Fruit fly (Drosophila melanogaster) whole organism, embryonic: ENCODE data around the gene Cad88C.

ENCODE experiments used
- Awh ChIP-seq: fragments of 200-800 bp; sonication (Bioruptor generic); IDR thresholded peaks from 2 replicates; pipeline ENCODE4, ENCODE4 v1.3.6; 2022; ENCODE audit warnings: missing biosample characterization, missing genetic modification characterization
- B-H1 ChIP-seq: fragments of 200-800 bp; sonication (Bioruptor generic); IDR thresholded peaks from 3 replicates; pipeline ENCODE4 v1.3.6; 2022; ENCODE audit warnings: missing biosample characterization, missing genetic modification characterization
- CG14860 ChIP-seq: fragments of 200-800 bp; sonication (Bioruptor generic); IDR thresholded peaks from 3 replicates; pipeline ENCODE4 v1.3.6; 2022; ENCODE audit warnings: missing biosample characterization, missing genetic modification characterization; ENCODE audit not compliant: partially characterized antibody
- CG15011 ChIP-seq: fragments of 200-800 bp; sonication (Bioruptor generic); optimal IDR thresholded peaks from 3 replicates; lab custom pipeline; 2018; ENCODE audit warnings: missing biosample characterization, mild to moderate bottlenecking, missing genetic modification characterization
- CG15514 ChIP-seq: fragments of 200-800 bp; sonication (Bioruptor generic); optimal IDR thresholded peaks from 3 replicates; lab custom pipeline; 2017; ENCODE audit warnings: missing biosample characterization, missing genetic modification characterization, mild to moderate bottlenecking, moderate library complexity, missing genetic modification reagents
- CG16863 ChIP-seq: fragments of 200-800 bp; sonication (Bioruptor generic); optimal IDR thresholded peaks from 3 replicates; lab custom pipeline; 2016; ENCODE audit warnings: missing biosample characterization, missing genetic modification characterization
- CG17612 ChIP-seq: fragments of 200-800 bp; sonication (Bioruptor generic); IDR thresholded peaks from 2 replicates; pipeline ENCODE4 v1.3.6; 2022; ENCODE audit warnings: missing biosample characterization, missing genetic modification characterization
- CG1832 ChIP-seq: fragments of 200-800 bp; sonication (Bioruptor generic); optimal IDR thresholded peaks from 2 replicates; lab custom pipeline; 2017; ENCODE audit warnings: missing biosample characterization, mild to moderate bottlenecking, missing genetic modification characterization, inconsistent platforms
- CG30020 ChIP-seq: fragments of 200-800 bp; optimal IDR thresholded peaks from 2 replicates; lab custom pipeline; 2019; ENCODE audit warnings: missing biosample characterization, mild to moderate bottlenecking, missing genetic modification characterization, moderate library complexity
- CG31224 ChIP-seq: fragments of 200-800 bp; sonication (Bioruptor generic); IDR thresholded peaks from 2 replicates; pipeline ENCODE4 v1.3.6; 2022; ENCODE audit warnings: missing biosample characterization, missing genetic modification characterization
- CG3847 ChIP-seq: fragments of 200-800 bp; sonication (Bioruptor generic); IDR thresholded peaks from 2 replicates; pipeline ENCODE4 v1.3.6; 2022; ENCODE audit warnings: missing biosample characterization, missing genetic modification characterization
- CG3995 ChIP-seq: fragments of 200-800 bp; sonication (Bioruptor generic); optimal IDR thresholded peaks from 3 replicates; lab custom pipeline; 2016; ENCODE audit warnings: missing biosample characterization, missing genetic modification characterization
- CG4617 ChIP-seq: fragments of 200-800 bp; sonication (Bioruptor generic); optimal IDR thresholded peaks from 3 replicates; lab custom pipeline; 2016; ENCODE audit warnings: missing biosample characterization, missing genetic modification characterization, borderline replicate concordance
- CG6272 ChIP-seq: fragments of 200-800 bp; sonication (Bioruptor generic); IDR thresholded peaks from 2 replicates; pipeline ENCODE4 v1.3.6; 2022; ENCODE audit warnings: missing biosample characterization, missing genetic modification characterization
- CG7357 ChIP-seq: fragments of 200-800 bp; sonication (Bioruptor generic); IDR thresholded peaks from 3 replicates; pipeline ENCODE4 v1.3.6; 2022; ENCODE audit warnings: missing biosample characterization, missing genetic modification characterization
- CG7745 ChIP-seq: fragments of 200-800 bp; sonication (Bioruptor generic); optimal IDR thresholded peaks from 2 replicates; lab custom pipeline; 2018; ENCODE audit warnings: missing biosample characterization, mild to moderate bottlenecking, missing genetic modification characterization, moderate library complexity
- CG8359 ChIP-seq: fragments of 200-800 bp; sonication (Bioruptor generic); optimal IDR thresholded peaks from 2 replicates; lab custom pipeline; 2017; ENCODE audit warnings: missing biosample characterization, mild to moderate bottlenecking, missing genetic modification characterization, borderline replicate concordance
- CG9437 ChIP-seq: fragments of 200-800 bp; sonication (Bioruptor generic); optimal IDR thresholded peaks from 2 replicates; lab custom pipeline; 2018; ENCODE audit warnings: missing biosample characterization, mild to moderate bottlenecking, missing genetic modification characterization
- Chrac-16 ChIP-seq: fragments of 200-800 bp; sonication (Bioruptor generic); optimal IDR thresholded peaks from 3 replicates; lab custom pipeline; 2016; ENCODE audit warnings: missing biosample characterization, missing genetic modification characterization
- Elba2 ChIP-seq: fragments of 200-800 bp; sonication (Bioruptor generic); optimal IDR thresholded peaks from 3 replicates; lab custom pipeline; 2016; ENCODE audit warnings: missing biosample characterization, missing genetic modification characterization
- NFAT ChIP-seq: fragments of 200-800 bp; sonication (Bioruptor generic); IDR thresholded peaks from 2 replicates; pipeline ENCODE4 v1.3.6; 2022; ENCODE audit warnings: missing biosample characterization, missing genetic modification characterization
- Nf-YA ChIP-seq: fragments of 200-800 bp; sonication (Bioruptor generic); IDR thresholded peaks from 2 replicates; pipeline ENCODE4 v1.3.6; 2022; ENCODE audit warnings: missing biosample characterization, missing genetic modification characterization
- Ssrp ChIP-seq: fragments of 200-800 bp; sonication (Bioruptor generic); optimal IDR thresholded peaks from 2 replicates; lab custom pipeline; 2018; ENCODE audit warnings: missing biosample characterization, mild to moderate bottlenecking, missing genetic modification characterization, moderate library complexity
- Vsx1 ChIP-seq: fragments of 200-800 bp; sonication (Bioruptor generic); optimal IDR thresholded peaks from 2 replicates; lab custom pipeline; 2017; ENCODE audit warnings: missing biosample characterization, mild to moderate bottlenecking, missing genetic modification characterization, missing genetic modification reagents
- Xrp1 ChIP-seq: fragments of 200-800 bp; sonication (Bioruptor generic); IDR thresholded peaks from 2 replicates; pipeline ENCODE4 v1.3.6; 2022; ENCODE audit warnings: missing biosample characterization, missing genetic modification characterization
- bcd ChIP-seq: fragments of 200-800 bp; sonication (Bioruptor generic); optimal IDR thresholded peaks from 2 replicates; lab custom pipeline; 2017; ENCODE audit warnings: missing biosample characterization, mild to moderate bottlenecking, missing genetic modification characterization
- bowl ChIP-seq: fragments of 200-800 bp; sonication (Bioruptor generic); IDR thresholded peaks from 2 replicates; pipeline ENCODE4 v1.3.6; 2022; ENCODE audit warnings: missing biosample characterization, missing genetic modification characterization
- corto ChIP-seq: fragments of 200-800 bp; sonication (Bioruptor generic); optimal IDR thresholded peaks from 2 replicates; lab custom pipeline; 2016; ENCODE audit warnings: missing biosample characterization, mild to moderate bottlenecking, missing genetic modification characterization, moderate library complexity
- crp ChIP-seq, 2 experiments: fragments of 200-800 bp; sonication (Bioruptor generic); optimal IDR thresholded peaks; 2 replicates in 1 of 2; 3 replicates in 1 of 2; lab custom pipeline; 2017; ENCODE audit warnings: missing biosample characterization in 2 of 2, missing genetic modification characterization in 2 of 2, mild to moderate bottlenecking in 1 of 2, moderate library complexity in 1 of 2
- dimm ChIP-seq: fragments of 200-800 bp; sonication (Bioruptor generic); IDR thresholded peaks from 2 replicates; pipeline ENCODE4 v1.3.6; 2022; ENCODE audit warnings: missing biosample characterization, missing genetic modification characterization
- dm ChIP-seq: fragments of 200-800 bp; sonication (Bioruptor generic); optimal IDR thresholded peaks from 3 replicates; lab custom pipeline; 2016; ENCODE audit warnings: missing biosample characterization, missing genetic modification characterization
- exex ChIP-seq: fragments of 200-800 bp; sonication (Bioruptor generic); optimal IDR thresholded peaks from 4 replicates; lab custom pipeline; 2018; ENCODE audit warnings: missing biosample characterization, mild to moderate bottlenecking, missing genetic modification characterization, moderate library complexity
- gcm ChIP-seq: fragments of 200-800 bp; sonication (Bioruptor generic); optimal IDR thresholded peaks from 2 replicates; lab custom pipeline; 2019; ENCODE audit warnings: missing biosample characterization, mild to moderate bottlenecking, missing genetic modification characterization, moderate library complexity
- grn ChIP-seq: fragments of 200-800 bp; sonication (Bioruptor generic); optimal IDR thresholded peaks from 3 replicates; lab custom pipeline; 2017; ENCODE audit warnings: missing biosample characterization, missing genetic modification characterization
- hkb ChIP-seq, 2 experiments: fragments of 200-800 bp in 1 of 2; fragments of >200 bp in 1 of 2; sonication (Bioruptor generic) in 1 of 2; IDR thresholded peaks in 1 of 2; optimal IDR thresholded peaks in 1 of 2; 2 replicates each; pipeline versions ENCODE4 v1.3.6 to Lab custom; 2017 to 2022; ENCODE audit warnings: missing biosample characterization in 1 of 2, missing genetic modification characterization in 1 of 2
- hth ChIP-seq: fragments of >200 bp; optimal IDR thresholded peaks from 2 replicates; lab custom pipeline; 2017; ENCODE audit warnings: inconsistent platforms
- kay ChIP-seq: fragments of 200-800 bp; sonication (Bioruptor generic); optimal IDR thresholded peaks from 2 replicates; lab custom pipeline; 2016; ENCODE audit warnings: missing biosample characterization, missing genetic modification characterization
- lab ChIP-seq: fragments of 200-800 bp; sonication (Bioruptor generic); optimal IDR thresholded peaks from 3 replicates; lab custom pipeline; 2017; ENCODE audit warnings: missing biosample characterization, missing genetic modification characterization, mild to moderate bottlenecking, moderate library complexity, missing genetic modification reagents
- odd ChIP-seq: fragments of 200-800 bp; sonication (Bioruptor generic); optimal IDR thresholded peaks from 2 replicates; lab custom pipeline; 2017; ENCODE audit warnings: missing biosample characterization, mild to moderate bottlenecking, missing genetic modification characterization
- peb ChIP-seq: fragments of 200-800 bp; sonication (Bioruptor generic); IDR thresholded peaks from 2 replicates; pipeline ENCODE4 v1.3.6; 2022; ENCODE audit warnings: missing biosample characterization, missing genetic modification characterization
- phol ChIP-seq: fragments of 200-800 bp; sonication (Bioruptor generic); optimal IDR thresholded peaks from 3 replicates; lab custom pipeline; 2018; ENCODE audit warnings: missing biosample characterization, mild to moderate bottlenecking, missing genetic modification characterization, moderate library complexity
- salm ChIP-seq: fragments of 200-800 bp; sonication (Bioruptor generic); optimal IDR thresholded peaks from 2 replicates; lab custom pipeline; 2018; ENCODE audit warnings: missing biosample characterization, mild to moderate bottlenecking, missing genetic modification characterization
- seq ChIP-seq: fragments of 200-800 bp; sonication (Bioruptor generic); IDR thresholded peaks from 2 replicates; pipeline ENCODE4 v1.3.6; 2022; ENCODE audit warnings: missing biosample characterization, missing genetic modification characterization
- slou ChIP-seq: fragments of 200-800 bp; sonication (Bioruptor generic); optimal IDR thresholded peaks from 3 replicates; lab custom pipeline; 2016; ENCODE audit warnings: missing biosample characterization, missing genetic modification characterization
- slp2 ChIP-seq: fragments of 200-800 bp; sonication (Bioruptor generic); optimal IDR thresholded peaks from 2 replicates; lab custom pipeline; 2016; ENCODE audit warnings: missing biosample characterization, missing genetic modification characterization
- stc ChIP-seq: fragments of 200-800 bp; sonication (Bioruptor generic); IDR thresholded peaks from 2 replicates; pipeline ENCODE4 v1.3.6; 2022; ENCODE audit warnings: missing biosample characterization, missing genetic modification characterization
- tio ChIP-seq: fragments of 200-800 bp; sonication (Bioruptor generic); optimal IDR thresholded peaks from 2 replicates; lab custom pipeline; 2017; ENCODE audit warnings: missing biosample characterization, missing genetic modification characterization, inconsistent platforms
- unpg ChIP-seq: fragments of 200-800 bp; sonication (Bioruptor generic); optimal IDR thresholded peaks from 3 replicates; lab custom pipeline; 2018; ENCODE audit warnings: missing biosample characterization, mild to moderate bottlenecking, missing genetic modification characterization, moderate library complexity

The Cad88C gene

dm6 chr3R:14608892-14609692, 21.2 kb upstream of the Cad88C start, which contains the start of gene CG14853 (continued):
- TF ChIP-seq lab (GFP tag; lab: Kevin White, UChicago): peak; percentile 69
- no peak for TF ChIP-seq dm (GFP tag; lab: Kevin White, UChicago)
- no peak for TF ChIP-seq hkb (optimal IDR thresholded peaks at IDR 0.05; lab: Kevin White, UChicago)
- TF ChIP-seq hkb (GFP tag; IDR thresholded peaks at IDR 0.05; lab: Robert Waterston, UW): peak; percentile 79
- peak; percentile 71 for TF ChIP-seq B-H1
- TF ChIP-seq CG9437: peak; percentile 84
- 0 out of 2 replicates have a peak, but pooled peaks have one; percentile 10 for TF ChIP-seq Nf-YA (GFP tag; lab: Robert Waterston, UW)
- peak; percentile 59 for TF ChIP-seq kay
- TF ChIP-seq CG15514 (GFP tag; lab: Kevin White, UChicago): peak; percentile 64
- no peak for TF ChIP-seq CG6272 (GFP tag; lab: Robert Waterston, UW)
- TF ChIP-seq bowl (GFP tag; lab: Robert Waterston, UW): peak; percentile 61; the same call in 1 of the 2 replicates
- peak; percentile 79 for TF ChIP-seq tio (GFP tag; lab: Kevin White, UChicago)
- TF ChIP-seq Vsx1 (GFP tag; lab: Kevin White, UChicago): peak; percentile 55
- peak; percentile 7; the same call in 1 of the 2 replicates for TF ChIP-seq CG31224 (GFP tag; lab: Robert Waterston, UW)
- peak; percentile 69 for TF ChIP-seq CG3847
- no peak for TF ChIP-seq hth (lab: Kevin White, UChicago)
- TF ChIP-seq bcd: peak; percentile 58
- TF ChIP-seq exex: no peak
- no peak for TF ChIP-seq CG7357 (GFP tag; lab: Robert Waterston, UW)
- TF ChIP-seq salm (tag; lab: Kevin White, UChicago): no peak
- TF ChIP-seq phol (tag; lab: Kevin White, UChicago): peak; percentile 83
- peak; percentile 44 for TF ChIP-seq CG4617 (GFP tag; lab: Kevin White, UChicago)
- TF ChIP-seq CG15011: peak; percentile 54
- TF ChIP-seq crp (GFP tag; optimal IDR thresholded peaks at IDR 0.05; lab: Kevin White, UChicago): peak in 1 of 2 experiments; percentile 22
- peak; percentile 84 for TF ChIP-seq Xrp1 (GFP tag; lab: Robert Waterston, UW)
- peak; percentile 56; the same call in 1 of the 2 replicates for TF ChIP-seq NFAT
- peak; percentile 76 for TF ChIP-seq stc (GFP tag; lab: Robert Waterston, UW)
- peak; percentile 68 for TF ChIP-seq slou (GFP tag; lab: Kevin White, UChicago)
- peak; percentile 79 for TF ChIP-seq odd (GFP tag; lab: Kevin White, UChicago)
- TF ChIP-seq gcm: peak; percentile 71
- peak; percentile 59 for TF ChIP-seq Awh
- no peak for TF ChIP-seq CG1832 (GFP tag; lab: Kevin White, UChicago)
- peak; percentile 69 for TF ChIP-seq Chrac-16 (GFP tag; lab: Kevin White, UChicago)
- no peak for TF ChIP-seq CG30020 (tag; lab: Kevin White, UChicago)
- TF ChIP-seq CG3995: no peak
- peak; percentile 7 for TF ChIP-seq CG16863 (GFP tag; lab: Kevin White, UChicago)
- TF ChIP-seq CG7745 (tag; lab: Kevin White, UChicago): no peak
- TF ChIP-seq grn (GFP tag; lab: Kevin White, UChicago): peak; percentile 34
- peak; percentile 92 for TF ChIP-seq Ssrp (tag; lab: Kevin White, UChicago)
- peak; percentile 65 for TF ChIP-seq unpg (GFP tag; lab: Kevin White, UChicago)
- TF ChIP-seq corto (GFP tag; lab: Kevin White, UChicago): no peak
- no peak for TF ChIP-seq CG14860 (GFP tag; lab: Robert Waterston, UW)
- peak; percentile 81; the same call in 1 of the 2 replicates for TF ChIP-seq seq (GFP tag; lab: Robert Waterston, UW)
- no peak for TF ChIP-seq Elba2
- TF ChIP-seq CG8359 (GFP tag; lab: Kevin White, UChicago): peak; percentile 32
- peak; percentile 17; the same call in 1 of the 2 replicates for TF ChIP-seq dimm (GFP tag; lab: Robert Waterston, UW)
- TF ChIP-seq slp2: no peak
- no peak; the same call in 1 of the 2 replicates for TF ChIP-seq peb (GFP tag; lab: Robert Waterston, UW)
- TF ChIP-seq CG17612: no peak; the same call in 1 of the 2 replicates
